Worm (Caenorhabditis elegans): ENCODE data around the gene C24H11.2.
A peak's percentile ranks its signal among the peaks of the same experiment; 100 is the strongest.

The C24H11.2 gene

ce11 chrIII:11823260-11823659, 31.1 kb upstream of the C24H11.2 start, which contains the start of gene C18D11.3 (continued):
- no peak for TF ChIP-seq gei-8 (GFP tag; optimal IDR thresholded peaks at IDR 0.05)
- peak; percentile 73 for TF ChIP-seq hmg-1.1 (GFP tag; IDR thresholded peaks at IDR 0.05)
- 0 out of 2 replicates have a peak, but pooled peaks have one; percentile 48 for TF ChIP-seq dmd-9 (GFP tag; IDR thresholded peaks at IDR 0.05)
- no peak for TF ChIP-seq lin-1 (GFP tag; IDR thresholded peaks at IDR 0.05)
- 0 out of 2 replicates have a peak, but pooled peaks have one; percentile 48 for TF ChIP-seq lin-29 (GFP tag; IDR thresholded peaks at IDR 0.05)
- no peak for TF ChIP-seq pqm-1 (tag; optimal IDR thresholded peaks at IDR 0.05)
- TF ChIP-seq set-16 (GFP tag; IDR thresholded peaks at IDR 0.05) = no peak
- TF ChIP-seq mes-2 (tag; optimal IDR thresholded peaks at IDR 0.05; ENCODE audit: poor library complexity, severe bottlenecking) = peak; percentile 86
- TF ChIP-seq zip-2 (tag; optimal IDR thresholded peaks at IDR 0.05) = no peak
- TF ChIP-seq aha-1 (tag) = peak; percentile 99
- TF ChIP-seq madf-5 (GFP tag; IDR thresholded peaks at IDR 0.05) = 0 out of 4 replicates have a peak, but pooled peaks of 1 of the 2 experiments have one; percentile 8
- TF ChIP-seq vab-7 (GFP tag; IDR thresholded peaks at IDR 0.05) = peak; percentile 69
- peak; percentile 36 for TF ChIP-seq unc-130 (GFP tag; optimal IDR thresholded peaks at IDR 0.05)
- no peak for TF ChIP-seq F26F4.8 (GFP tag; conservative IDR thresholded peaks at IDR 0.05)
- no peak for TF ChIP-seq ceh-82 (tag; optimal IDR thresholded peaks at IDR 0.05)
- TF ChIP-seq aly-2 (tag; optimal IDR thresholded peaks at IDR 0.05) = no peak
- peak; percentile 88 for TF ChIP-seq dve-1 (tag; optimal IDR thresholded peaks at IDR 0.05; ENCODE audit: insufficient read depth)
- no peak for TF ChIP-seq lin-39 (tag; optimal IDR thresholded peaks at IDR 0.05)
- no peak for TF ChIP-seq Y105C5A.15 (GFP tag; IDR thresholded peaks at IDR 0.05)
- TF ChIP-seq cey-2 (tag; optimal IDR thresholded peaks at IDR 0.05; ENCODE audit: borderline replicate concordance, insufficient read depth) = no peak
- peak; percentile 48; the same call in 1 of the 2 replicates for TF ChIP-seq arid-1 (GFP tag; conservative IDR thresholded peaks at IDR 0.05)
- TF ChIP-seq daf-16 (GFP tag; optimal IDR thresholded peaks at IDR 0.05) = peak in 1 of 2 experiments; percentile 38
- TF ChIP-seq daf-16 (tag; optimal IDR thresholded peaks at IDR 0.05) = peak; percentile 99
- peak; percentile 25 for TF ChIP-seq F37D6.2 (tag; optimal IDR thresholded peaks at IDR 0.05)
- TF ChIP-seq lin-13 (GFP tag; optimal IDR thresholded peaks at IDR 0.05) = peak; percentile 88
- no peak for TF ChIP-seq spr-3 (GFP tag; optimal IDR thresholded peaks at IDR 0.05)
- peak in 1 of 2 experiments; percentile 89 for TF ChIP-seq mdl-1 (tag; optimal IDR thresholded peaks at IDR 0.05)
- peak; percentile 57; the same call in 1 of the 2 replicates for TF ChIP-seq php-3 (GFP tag; IDR thresholded peaks at IDR 0.05)
- TF ChIP-seq nhr-25 (tag; optimal IDR thresholded peaks at IDR 0.05; ENCODE audit: borderline replicate concordance, insufficient read depth) = peak; percentile 15
- TF ChIP-seq T26A8.4 (GFP tag; IDR thresholded peaks at IDR 0.05) = peak; percentile 63
- TF ChIP-seq tag-97 (GFP tag; IDR thresholded peaks at IDR 0.05) = no peak
- peak; percentile 87 to 98 for TF ChIP-seq lsy-2 (tag; optimal IDR thresholded peaks at IDR 0.05)
- TF ChIP-seq ceh-44 (GFP tag; IDR thresholded peaks at IDR 0.05) = no peak
- no peak for TF ChIP-seq fos-1 (tag; optimal IDR thresholded peaks at IDR 0.05)
- no peak for TF ChIP-seq ceh-32 (tag; optimal IDR thresholded peaks at IDR 0.05; ENCODE audit: poor library complexity)
- TF ChIP-seq pha-4 (GFP tag; IDR thresholded peaks at IDR 0.05) = peak; percentile 13; the same call in 1 of the 2 replicates
- TF ChIP-seq pha-4 (tag; optimal IDR thresholded peaks at IDR 0.05) = peak; percentile 21
- peak; percentile 86 for TF ChIP-seq nhr-77 (tag; optimal IDR thresholded peaks at IDR 0.05)
- TF ChIP-seq zfp-3 (GFP tag; conservative IDR thresholded peaks at IDR 0.05) = 0 out of 2 replicates have a peak, but pooled peaks have one; percentile 18
- peak; percentile 55; the same call in 1 of the 2 replicates for TF ChIP-seq tra-1 (GFP tag; IDR thresholded peaks at IDR 0.05)
- no peak for TF ChIP-seq nhr-41 (GFP tag; IDR thresholded peaks at IDR 0.05)
- peak; percentile 27 for TF ChIP-seq fkh-10 (GFP tag; optimal IDR thresholded peaks at IDR 0.05)
- no peak for TF ChIP-seq F10B5.3 (tag; optimal IDR thresholded peaks at IDR 0.05)
- TF ChIP-seq ceh-20 (GFP tag; IDR thresholded peaks at IDR 0.05) = 0 out of 2 replicates have a peak, but pooled peaks have one; percentile 39
- TF ChIP-seq madf-9 (GFP tag; conservative IDR thresholded peaks at IDR 0.05) = peak; percentile 55; the same call in 1 of the 2 replicates
- no peak for TF ChIP-seq snpc-1.2 (GFP tag; IDR thresholded peaks at IDR 0.05)
- 0 out of 2 replicates have a peak, but pooled peaks have one; percentile 5 for TF ChIP-seq egl-43 (GFP tag; IDR thresholded peaks at IDR 0.05)
- TF ChIP-seq dpl-1 (GFP tag; optimal IDR thresholded peaks at IDR 0.05) = peak; percentile 77
- TF ChIP-seq nhr-28 (tag; optimal IDR thresholded peaks at IDR 0.05) = peak; percentile 67
- TF ChIP-seq dmd-6 (GFP tag; IDR thresholded peaks at IDR 0.05) = peak; percentile 87

All from whole organism, L4 larva.